Fruit fly (Drosophila melanogaster) S2 (cell line): ENCODE measurements around the gene CG31949.

Experiments used
- CG8478 ChIP-seq: fragments of >200 bp; optimal IDR thresholded peaks from 2 replicates; lab custom pipeline; 2018
- CTCF ChIP-seq, 2 experiments: fragments of >200 bp; optimal IDR thresholded peaks; 2 replicates each; lab custom pipeline; 2018

dm6 chr2L:2299803-2300202 lies at the start of gene CG31949:
- TF ChIP-seq CG8478 = no peak
- no peak for TF ChIP-seq CTCF (optimal IDR thresholded peaks at IDR 0.05; lab: Kevin White, UChicago)
